Fruit fly (Drosophila melanogaster) whole organism, embryonic: ENCODE measurements around the gene CG9706.

Experiments
- Abd-B ChIP-seq: fragments of 200-800 bp; sonication (Bioruptor generic); optimal IDR thresholded peaks from 2 replicates; lab custom pipeline; 2018; ENCODE audit warnings: missing biosample characterization, mild to moderate bottlenecking, missing genetic modification characterization, moderate library complexity
- Ada2b ChIP-seq: fragments of 200-800 bp; sonication (Bioruptor generic); IDR thresholded peaks from 2 replicates; pipeline ENCODE4 v1.3.6; 2022; ENCODE audit warnings: missing biosample characterization, missing genetic modification characterization
- Atf-2 ChIP-seq: fragments of 200-800 bp; sonication (Bioruptor generic); optimal IDR thresholded peaks from 2 replicates; lab custom pipeline; 2016; ENCODE audit warnings: missing biosample characterization, missing genetic modification characterization
- CG10321 ChIP-seq: fragments of 200-800 bp; sonication (Bioruptor generic); IDR thresholded peaks from 2 replicates; pipeline ENCODE4 v1.3.6; 2022; ENCODE audit warnings: missing biosample characterization, missing genetic modification characterization
- CG12769 ChIP-seq: fragments of 200-800 bp; sonication (Bioruptor generic); optimal IDR thresholded peaks from 2 replicates; lab custom pipeline; 2019; ENCODE audit warnings: missing biosample characterization, mild to moderate bottlenecking, missing genetic modification characterization, moderate library complexity
- CG15479 ChIP-seq: fragments of 200-800 bp; sonication (Bioruptor generic); optimal IDR thresholded peaks from 3 replicates; lab custom pipeline; 2019; ENCODE audit warnings: missing biosample characterization, mild to moderate bottlenecking, missing genetic modification characterization, moderate library complexity
- CG16779 ChIP-seq: fragments of 200-800 bp; sonication (Bioruptor generic); IDR thresholded peaks from 2 replicates; pipeline ENCODE4 v1.3.6; 2022; ENCODE audit warnings: missing biosample characterization, missing genetic modification characterization
- CG17186 ChIP-seq: fragments of 200-800 bp; sonication (Bioruptor generic); optimal IDR thresholded peaks from 3 replicates; lab custom pipeline; 2017; ENCODE audit warnings: missing biosample characterization, missing genetic modification reagents, missing genetic modification characterization
- CG17359 ChIP-seq: fragments of 200-800 bp; sonication (Bioruptor generic); optimal IDR thresholded peaks from 3 replicates; lab custom pipeline; 2018; ENCODE audit warnings: missing biosample characterization, mild to moderate bottlenecking, missing genetic modification characterization, moderate library complexity
- CG18619 ChIP-seq: fragments of 200-800 bp; sonication (Bioruptor generic); optimal IDR thresholded peaks from 3 replicates; lab custom pipeline; 2017; ENCODE audit warnings: missing biosample characterization, mild to moderate bottlenecking, missing genetic modification characterization
- CG32767 ChIP-seq: fragments of 200-800 bp; sonication (Bioruptor generic); IDR thresholded peaks from 2 replicates; pipeline ENCODE4 v1.3.6; 2022; ENCODE audit warnings: missing biosample characterization, missing genetic modification characterization
- CG3726 ChIP-seq: fragments of 200-800 bp; sonication (Bioruptor generic); IDR thresholded peaks from 3 replicates; pipeline ENCODE4, ENCODE4 v1.3.6; 2022; ENCODE audit warnings: missing biosample characterization, missing genetic modification characterization
- CG4424 ChIP-seq: fragments of 200-800 bp; sonication (Bioruptor generic); optimal IDR thresholded peaks from 3 replicates; lab custom pipeline; 2016; ENCODE audit warnings: missing biosample characterization, missing genetic modification characterization
- CG6175 ChIP-seq: fragments of 200-800 bp; sonication (Bioruptor generic); IDR thresholded peaks from 3 replicates; pipeline ENCODE4 v1.3.6; 2022; ENCODE audit warnings: missing biosample characterization, missing genetic modification characterization
- CG7987 ChIP-seq: fragments of 200-800 bp; sonication (Bioruptor generic); optimal IDR thresholded peaks from 2 replicates; lab custom pipeline; 2018; ENCODE audit warnings: missing biosample characterization, mild to moderate bottlenecking, missing genetic modification characterization, moderate library complexity
- Dll ChIP-seq: fragments of 200-800 bp; sonication (Bioruptor generic); IDR thresholded peaks from 4 replicates; pipeline ENCODE4 v1.3.6; 2022; ENCODE audit warnings: missing biosample characterization, missing genetic modification characterization; ENCODE audit not compliant: partially characterized antibody
- E2f1 ChIP-seq: fragments of 200-800 bp; sonication (Bioruptor generic); IDR thresholded peaks from 2 replicates; pipeline ENCODE4 v1.3.6; 2022; ENCODE audit warnings: missing biosample characterization, missing genetic modification characterization
- Fer1 ChIP-seq: fragments of 200-800 bp; sonication (Bioruptor generic); optimal IDR thresholded peaks from 2 replicates; lab custom pipeline; 2017; ENCODE audit warnings: missing biosample characterization, mild to moderate bottlenecking, missing genetic modification characterization
- Gsc ChIP-seq: fragments of 200-800 bp; sonication (Bioruptor generic); IDR thresholded peaks from 2 replicates; pipeline ENCODE4 v1.3.6; 2022; ENCODE audit warnings: missing biosample characterization, missing genetic modification characterization
- HLHmδ ChIP-seq: fragments of 200-800 bp; sonication (Bioruptor generic); optimal IDR thresholded peaks from 2 replicates; lab custom pipeline; 2018; ENCODE audit warnings: missing biosample characterization, mild to moderate bottlenecking, missing genetic modification characterization, moderate library complexity
- HmgD ChIP-seq: fragments of 200-800 bp; sonication (Bioruptor generic); optimal IDR thresholded peaks from 3 replicates; lab custom pipeline; 2016; ENCODE audit warnings: missing biosample characterization, missing genetic modification characterization
- MBD-R2 ChIP-seq: fragments of 200-800 bp; sonication (Bioruptor generic); IDR thresholded peaks from 2 replicates; pipeline ENCODE4 v1.3.6; 2022; ENCODE audit warnings: missing biosample characterization, missing genetic modification characterization
- Mrtf ChIP-seq: fragments of 200-800 bp; sonication (Bioruptor generic); IDR thresholded peaks from 3 replicates; pipeline ENCODE4 v1.3.6; 2022; ENCODE audit warnings: missing biosample characterization, missing genetic modification characterization
- NFAT ChIP-seq: fragments of 200-800 bp; sonication (Bioruptor generic); IDR thresholded peaks from 2 replicates; pipeline ENCODE4 v1.3.6; 2022; ENCODE audit warnings: missing biosample characterization, missing genetic modification characterization
- Nf-YB ChIP-seq: fragments of 200-800 bp; sonication (Bioruptor generic); optimal IDR thresholded peaks from 3 replicates; lab custom pipeline; 2019; ENCODE audit warnings: missing biosample characterization, mild to moderate bottlenecking, missing genetic modification characterization, moderate library complexity
- NfI ChIP-seq: fragments of 200-800 bp; sonication (Bioruptor generic); optimal IDR thresholded peaks from 3 replicates; lab custom pipeline; 2018; ENCODE audit warnings: missing biosample characterization, mild to moderate bottlenecking, missing genetic modification characterization, moderate library complexity
- Oli ChIP-seq: fragments of 200-800 bp; sonication (Bioruptor generic); optimal IDR thresholded peaks from 2 replicates; lab custom pipeline; 2018; ENCODE audit warnings: missing biosample characterization, mild to moderate bottlenecking, missing genetic modification characterization, moderate library complexity
- Trl ChIP-seq, 3 experiments: fragments of >200 bp in 2 of 3; fragments of 200-800 bp in 1 of 3; sonication (Bioruptor generic) in 1 of 3; optimal IDR thresholded peaks; 2 replicates in 1 of 3; 3 replicates in 2 of 3; lab custom pipeline; 2016 to 2017; ENCODE audit warnings: missing biosample characterization in 1 of 3, missing genetic modification characterization in 1 of 3
- Vsx1 ChIP-seq: fragments of 200-800 bp; sonication (Bioruptor generic); optimal IDR thresholded peaks from 2 replicates; lab custom pipeline; 2017; ENCODE audit warnings: missing biosample characterization, mild to moderate bottlenecking, missing genetic modification characterization, missing genetic modification reagents
- YL-1 ChIP-seq: fragments of 200-800 bp; sonication (Bioruptor generic); optimal IDR thresholded peaks from 3 replicates; lab custom pipeline; 2017; ENCODE audit warnings: missing biosample characterization, mild to moderate bottlenecking, missing genetic modification characterization
- ab ChIP-seq: fragments of 200-800 bp; sonication (Bioruptor generic); optimal IDR thresholded peaks from 2 replicates; lab custom pipeline; 2016; ENCODE audit warnings: missing biosample characterization, missing genetic modification characterization
- ash1 ChIP-seq: fragments of 200-800 bp; sonication (Bioruptor generic); optimal IDR thresholded peaks from 2 replicates; lab custom pipeline; 2018; ENCODE audit warnings: missing biosample characterization, mild to moderate bottlenecking, missing genetic modification characterization
- br ChIP-seq: fragments of >200 bp; optimal IDR thresholded peaks from 2 replicates; lab custom pipeline; 2017
- caup ChIP-seq: fragments of 200-800 bp; sonication (Bioruptor generic); optimal IDR thresholded peaks from 3 replicates; lab custom pipeline; 2017; ENCODE audit warnings: missing biosample characterization, mild to moderate bottlenecking, missing genetic modification characterization, moderate library complexity; ENCODE audit not compliant: severe bottlenecking
- chm ChIP-seq: fragments of 200-800 bp; sonication (Bioruptor generic); IDR thresholded peaks from 2 replicates; pipeline ENCODE4 v1.3.6; 2022; ENCODE audit warnings: missing biosample characterization, missing genetic modification characterization
- croc ChIP-seq: fragments of 200-800 bp; sonication (Bioruptor generic); conservative IDR thresholded peaks from 3 replicates; pipeline ENCODE4 v1.3.6; 2022; ENCODE audit warnings: missing biosample characterization, missing genetic modification characterization
- crol ChIP-seq: fragments of 200-800 bp; sonication (Bioruptor generic); IDR thresholded peaks from 2 replicates; pipeline ENCODE4 v1.3.6; 2022; ENCODE audit warnings: missing biosample characterization, missing genetic modification characterization
- ems ChIP-seq: fragments of 200-800 bp; sonication (Bioruptor generic); optimal IDR thresholded peaks from 3 replicates; lab custom pipeline; 2016; ENCODE audit warnings: missing biosample characterization, missing genetic modification characterization
- gem ChIP-seq: fragments of 200-800 bp; sonication (Bioruptor generic); optimal IDR thresholded peaks from 2 replicates; lab custom pipeline; 2019; ENCODE audit warnings: missing biosample characterization, mild to moderate bottlenecking, missing genetic modification characterization, moderate library complexity
- gfzf ChIP-seq: fragments of 200-800 bp; sonication (Bioruptor generic); optimal IDR thresholded peaks from 2 replicates; lab custom pipeline; 2016; ENCODE audit warnings: missing biosample characterization, mild to moderate bottlenecking, missing genetic modification characterization, moderate library complexity
- ham ChIP-seq: fragments of 200-800 bp; sonication (Bioruptor generic); IDR thresholded peaks from 2 replicates; pipeline ENCODE4 v1.3.6; 2022; ENCODE audit warnings: missing biosample characterization, missing genetic modification characterization
- lbe ChIP-seq: fragments of 200-800 bp; sonication (Bioruptor generic); optimal IDR thresholded peaks from 2 replicates; lab custom pipeline; 2016; ENCODE audit warnings: missing biosample characterization, mild to moderate bottlenecking, missing genetic modification characterization
- lola ChIP-seq, 3 experiments: fragments of >200 bp in 2 of 3; fragments of 200-800 bp in 1 of 3; sonication (Bioruptor generic) in 1 of 3; optimal IDR thresholded peaks; 2 replicates each; lab custom pipeline; 2017 to 2019; ENCODE audit warnings: missing biosample characterization in 3 of 3, missing genetic modification characterization in 3 of 3, mild to moderate bottlenecking in 1 of 3, moderate library complexity in 1 of 3
- peb ChIP-seq: fragments of 200-800 bp; sonication (Bioruptor generic); IDR thresholded peaks from 2 replicates; pipeline ENCODE4 v1.3.6; 2022; ENCODE audit warnings: missing biosample characterization, missing genetic modification characterization
- phol ChIP-seq: fragments of 200-800 bp; sonication (Bioruptor generic); optimal IDR thresholded peaks from 3 replicates; lab custom pipeline; 2018; ENCODE audit warnings: missing biosample characterization, mild to moderate bottlenecking, missing genetic modification characterization, moderate library complexity
- salm ChIP-seq: fragments of 200-800 bp; sonication (Bioruptor generic); optimal IDR thresholded peaks from 2 replicates; lab custom pipeline; 2018; ENCODE audit warnings: missing biosample characterization, mild to moderate bottlenecking, missing genetic modification characterization
- seq ChIP-seq: fragments of 200-800 bp; sonication (Bioruptor generic); IDR thresholded peaks from 2 replicates; pipeline ENCODE4 v1.3.6; 2022; ENCODE audit warnings: missing biosample characterization, missing genetic modification characterization
- toy ChIP-seq: fragments of 200-800 bp; sonication (Bioruptor generic); IDR thresholded peaks from 2 replicates; pipeline ENCODE4 v1.3.6; 2022; ENCODE audit warnings: missing biosample characterization, missing genetic modification characterization
- vvl ChIP-seq: fragments of 200-800 bp; sonication (Bioruptor generic); IDR thresholded peaks from 2 replicates; pipeline ENCODE4 v1.3.6; 2022; ENCODE audit warnings: missing biosample characterization, missing genetic modification characterization
- wor ChIP-seq: fragments of 200-800 bp; sonication (Bioruptor generic); IDR thresholded peaks from 2 replicates; pipeline ENCODE4 v1.3.6; 2022; ENCODE audit warnings: missing biosample characterization, missing genetic modification characterization
- zfh1 ChIP-seq: fragments of 200-800 bp; sonication (Bioruptor generic); IDR thresholded peaks from 3 replicates; pipeline ENCODE4 v1.3.6; 2022; ENCODE audit warnings: missing biosample characterization, missing genetic modification characterization

CG9706 gene

DNA sequence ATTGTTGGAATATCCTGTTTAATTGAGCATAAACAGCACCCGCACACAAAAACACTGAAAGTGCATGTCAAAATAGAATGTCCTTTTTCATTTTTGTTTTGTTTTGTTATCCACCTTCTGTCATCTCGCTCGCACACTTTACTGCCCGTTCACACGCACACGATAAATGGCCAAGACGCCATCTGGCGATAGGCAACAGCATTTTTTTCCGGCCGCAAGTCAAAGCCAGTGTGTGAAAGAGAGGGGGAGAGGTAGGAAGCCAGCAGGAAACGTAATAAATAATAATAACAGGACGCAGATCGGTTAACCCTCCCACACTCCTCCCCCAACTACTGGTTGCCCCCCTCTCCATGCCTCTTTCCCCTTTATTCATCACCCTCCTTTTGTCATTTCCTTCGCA, 12.9 kb upstream of the CG9706 start:
- TF ChIP-seq CG10321 (GFP tag; lab: Robert Waterston, UW) (no peak), salm (tag; lab: Kevin White, UChicago) (no peak), lola (GFP tag; optimal IDR thresholded peaks at IDR 0.05; lab: Kevin White, UChicago) (no peak), CG32767 (GFP tag; lab: Robert Waterston, UW) (no peak), zfh1 (GFP tag; lab: Robert Waterston, UW) (0 out of 3 replicates have a peak, but pooled peaks have one; percentile 30), ems (GFP tag; lab: Kevin White, UChicago) (no peak), Mrtf (GFP tag; lab: Robert Waterston, UW) (no peak), peb (GFP tag; lab: Robert Waterston, UW) (no peak), CG15479 (GFP tag; lab: Kevin White, UChicago) (peak; percentile 2), Atf-2 (GFP tag; lab: Kevin White, UChicago) (no peak), CG3726 (GFP tag; lab: Robert Waterston, UW) (no peak), vvl (GFP tag; lab: Robert Waterston, UW) (peak; percentile 63; the same call in 1 of the 2 replicates), Ada2b (GFP tag; lab: Robert Waterston, UW) (peak; percentile 7; the same call in 1 of the 2 replicates), crol (peak; percentile 85), CG17359 (peak; percentile 36), wor (GFP tag; lab: Robert Waterston, UW) (no peak), Vsx1 (no peak), CG17186 (GFP tag; lab: Kevin White, UChicago) (no peak), Trl (optimal IDR thresholded peaks at IDR 0.05; lab: Kevin White, UChicago) (no peak), Trl (GFP tag; optimal IDR thresholded peaks at IDR 0.05; lab: Kevin White, UChicago) (peak; percentile 7), Abd-B (no peak), croc (GFP tag; lab: Robert Waterston, UW) (no peak), toy (GFP tag; lab: Robert Waterston, UW) (no peak), ash1 (GFP tag; lab: Kevin White, UChicago) (peak; percentile 45), phol (no peak), lbe (GFP tag; lab: Kevin White, UChicago) (no peak), br (lab: Kevin White, UChicago) (no peak), caup (GFP tag; lab: Kevin White, UChicago) (peak; percentile 13), NfI (peak; percentile 31), ab (GFP tag; lab: Kevin White, UChicago) (no peak), E2f1 (GFP tag; lab: Robert Waterston, UW) (no peak), Dll (GFP tag; lab: Robert Waterston, UW) (no peak), CG12769 (tag; lab: Kevin White, UChicago) (no peak), Gsc (no peak), CG18619 (GFP tag; lab: Kevin White, UChicago) (no peak), CG16779 (GFP tag; lab: Robert Waterston, UW) (no peak), CG6175 (GFP tag; lab: Robert Waterston, UW) (no peak), HmgD (GFP tag; lab: Kevin White, UChicago) (no peak), NFAT (GFP tag; lab: Robert Waterston, UW) (peak; percentile 42; the same call in 1 of the 2 replicates), Nf-YB (GFP tag; lab: Kevin White, UChicago) (no peak), Fer1 (GFP tag; lab: Kevin White, UChicago) (peak; percentile 43), MBD-R2 (GFP tag; lab: Robert Waterston, UW) (no peak), ham (GFP tag; lab: Robert Waterston, UW) (no peak), HLHmδ (peak; percentile 92), seq (GFP tag; lab: Robert Waterston, UW) (no peak), chm (GFP tag; lab: Robert Waterston, UW) (peak; percentile 49; the same call in 1 of the 2 replicates), Oli (tag; lab: Kevin White, UChicago) (no peak), CG4424 (GFP tag; lab: Kevin White, UChicago) (peak; percentile 34), gem (no peak), CG7987 (GFP tag; lab: Kevin White, UChicago) (peak; percentile 41), gfzf (GFP tag; lab: Kevin White, UChicago) (no peak), YL-1 (GFP tag; lab: Kevin White, UChicago) (no peak)
